Worm (Caenorhabditis elegans) whole organism, L4 larva: ENCODE measurements around the gene cup-16.
A peak's percentile ranks its signal among the peaks of the same experiment; 100 is the strongest.

ENCODE experiments used
- ZK546.5 ChIP-seq, 2 experiments: sonication (generic microtip); optimal IDR thresholded peaks; 2 replicates each; lab custom pipeline; 2017; ENCODE audit warnings: missing biosample characterization in 2 of 2, missing genetic modification characterization in 2 of 2
- ama-1 ChIP-seq: fragments of 150-350 bp; optimal IDR thresholded peaks from 2 replicates; lab custom pipeline; 2014; ENCODE audit warnings: inconsistent platforms, mixed read lengths
- attf-4 ChIP-seq: sonication (generic microtip); optimal IDR thresholded peaks from 3 replicates; lab custom pipeline; 2017; ENCODE audit warnings: missing biosample characterization, missing genetic modification characterization
- dpl-1 ChIP-seq: fragments of 150-350 bp; optimal IDR thresholded peaks from 2 replicates; lab custom pipeline; 2014; ENCODE audit warnings: missing biosample characterization, missing genetic modification reagents, missing genetic modification characterization
- mep-1 ChIP-seq: fragments of 150-350 bp; sonication (generic microtip); optimal IDR thresholded peaks from 3 replicates; lab custom pipeline; 2014; ENCODE audit warnings: missing biosample characterization, missing genetic modification characterization
- nhr-41 ChIP-seq: fragments of 200-800 bp; sonication (Bioruptor generic); IDR thresholded peaks from 2 replicates; pipeline ENCODE4 v1.3.6; 2022; ENCODE audit warnings: missing genetic modification reagents, missing genetic modification characterization, missing compliant biosample characterization
- unc-130 ChIP-seq: sonication (generic microtip); optimal IDR thresholded peaks from 2 replicates; lab custom pipeline; 2016; ENCODE audit warnings: missing genetic modification reagents, missing genetic modification characterization, missing compliant biosample characterization
- ztf-11 ChIP-seq: fragments of 150-350 bp; optimal IDR thresholded peaks from 2 replicates; lab custom pipeline; 2014; ENCODE audit warnings: missing biosample characterization, missing genetic modification characterization

DNA sequence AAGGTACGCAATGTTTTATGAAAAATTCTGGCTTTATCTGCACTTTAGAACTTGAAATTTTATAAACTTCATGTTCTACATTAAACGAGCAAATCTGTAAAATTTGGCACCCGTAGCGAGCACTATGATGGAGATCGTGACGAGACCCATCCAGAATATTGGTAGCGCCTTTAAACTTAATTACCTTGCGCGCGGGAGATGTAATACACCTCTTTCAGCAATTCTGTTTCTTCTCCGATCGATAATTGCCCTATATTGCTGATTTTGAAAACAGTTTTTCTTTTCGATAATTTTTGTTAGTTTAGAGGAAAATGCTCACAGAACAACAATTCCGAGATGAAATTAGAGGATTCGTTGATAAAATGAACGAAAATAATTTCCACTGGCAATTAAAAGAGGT lies 48.1 kb upstream of the cup-16 start, which contains the start of gene atg-10:
- TF ChIP-seq dpl-1 (GFP tag; lab: Kevin White, UChicago) (no peak), ZK546.5 (tag; optimal IDR thresholded peaks at IDR 0.05; lab: Kevin White, UChicago) (no peak), unc-130 (GFP tag; lab: Kevin White, UChicago) (no peak), mep-1 (tag; lab: Kevin White, UChicago) (no peak), attf-4 (tag; lab: Kevin White, UChicago) (no peak), ama-1 (peak; percentile 43), ztf-11 (tag; lab: Kevin White, UChicago) (no peak), nhr-41 (GFP tag; lab: Robert Waterston, UW) (no peak)
